Fruit fly (Drosophila melanogaster) ovary, adult (tissue): Measurements from ENCODE around the gene CG14868.

Experiments
- CG17801 ChIP-seq: fragments of 200-800 bp; optimal IDR thresholded peaks from 2 replicates; lab custom pipeline; 2019; ENCODE audit warnings: missing biosample characterization, mild to moderate bottlenecking, missing genetic modification characterization, moderate library complexity; ENCODE audit not compliant: partially characterized antibody

CG14868 gene

dm6 chr3R:15369742-15370141, at the start of gene CG14868:
Gene CG14868, minus strand, starts transcription at chr3R:15369945.
- no peak for TF ChIP-seq CG17801 (GFP tag; lab: Kevin White, UChicago)

- no peak for TF ChIP-seq CG17801 (GFP tag; lab: Kevin White, UChicago)
Measured at dm6 chr3R:15418824-15419530, 49.2 kb upstream of the CG14868 start.

dm6 chr3R:15417761-15418754, 48.3 kb upstream of the CG14868 start:
- no peak for TF ChIP-seq CG17801 (GFP tag; lab: Kevin White, UChicago)

- no peak for TF ChIP-seq CG17801 (GFP tag; lab: Kevin White, UChicago)
Measured at dm6 chr3R:15414936-15415601, 45.3 kb upstream of the CG14868 start.

dm6 chr3R:15410689-15411587, 41.2 kb upstream of the CG14868 start:
- no peak for TF ChIP-seq CG17801 (GFP tag; lab: Kevin White, UChicago)

- TF ChIP-seq CG17801 (GFP tag; lab: Kevin White, UChicago): peak; percentile 22
Measured at dm6 chr3R:15409772-15410688, 40.3 kb upstream of the CG14868 start.

dm6 chr3R:15409110-15409771, 39.5 kb upstream of the CG14868 start:
- TF ChIP-seq CG17801 (GFP tag; lab: Kevin White, UChicago): no peak

dm6 chr3R:15408131-15408731, 38.5 kb upstream of the CG14868 start, which contains the start of gene Atx2:
Gene Atx2, plus strand, starts transcription at chr3R:15408423.
- peak; percentile 28 for TF ChIP-seq CG17801 (GFP tag; lab: Kevin White, UChicago)

- no peak for TF ChIP-seq CG17801 (GFP tag; lab: Kevin White, UChicago)
Measured at dm6 chr3R:15407020-15407501, 37.3 kb upstream of the CG14868 start, which contains the start of gene CG6125. Gene CG6125, minus strand, starts transcription at chr3R:15407070.

- no peak for TF ChIP-seq CG17801 (GFP tag; lab: Kevin White, UChicago)
Measured at dm6 chr3R:15406393-15406792, 36.6 kb upstream of the CG14868 start.

- no peak for TF ChIP-seq CG17801 (GFP tag; lab: Kevin White, UChicago)
Measured at dm6 chr3R:15402654-15403053, 32.9 kb upstream of the CG14868 start.
